Fruit fly (Drosophila melanogaster) whole organism, embryonic: Measurements from ENCODE around the gene CG17010.

ENCODE experiments used
- Abd-B ChIP-seq: fragments of 200-800 bp; sonication (Bioruptor generic); optimal IDR thresholded peaks from 2 replicates; lab custom pipeline; 2018; ENCODE audit warnings: missing biosample characterization, mild to moderate bottlenecking, missing genetic modification characterization, moderate library complexity
- Aef1 ChIP-seq: fragments of 200-800 bp; sonication (Bioruptor generic); IDR thresholded peaks from 3 replicates; pipeline ENCODE4 v1.3.6; 2022; ENCODE audit warnings: missing biosample characterization, missing genetic modification characterization
- B-H2 ChIP-seq: fragments of 200-800 bp; sonication (Bioruptor generic); optimal IDR thresholded peaks from 2 replicates; lab custom pipeline; 2018; ENCODE audit warnings: missing biosample characterization, mild to moderate bottlenecking, missing genetic modification characterization
- CG11696 ChIP-seq: fragments of 200-800 bp; sonication (Bioruptor generic); IDR thresholded peaks from 2 replicates; pipeline ENCODE4 v1.3.6; 2022; ENCODE audit warnings: missing biosample characterization, missing genetic modification characterization
- CG17802 ChIP-seq: fragments of 200-800 bp; sonication (Bioruptor generic); optimal IDR thresholded peaks from 2 replicates; lab custom pipeline; 2018; ENCODE audit warnings: missing biosample characterization, mild to moderate bottlenecking, missing genetic modification characterization, moderate library complexity
- CG18599 ChIP-seq: fragments of 200-800 bp; sonication (Bioruptor generic); optimal IDR thresholded peaks from 3 replicates; lab custom pipeline; 2017; ENCODE audit warnings: missing biosample characterization, missing genetic modification characterization, mild to moderate bottlenecking, moderate library complexity, missing genetic modification reagents
- CG18619 ChIP-seq: fragments of 200-800 bp; sonication (Bioruptor generic); optimal IDR thresholded peaks from 3 replicates; lab custom pipeline; 2017; ENCODE audit warnings: missing biosample characterization, mild to moderate bottlenecking, missing genetic modification characterization
- CG34224 ChIP-seq: fragments of 200-800 bp; sonication (Bioruptor generic); IDR thresholded peaks from 3 replicates; pipeline ENCODE4 v1.3.6; 2022; ENCODE audit warnings: missing biosample characterization, missing genetic modification characterization; ENCODE audit not compliant: partially characterized antibody
- CG4424 ChIP-seq: fragments of 200-800 bp; sonication (Bioruptor generic); optimal IDR thresholded peaks from 3 replicates; lab custom pipeline; 2016; ENCODE audit warnings: missing biosample characterization, missing genetic modification characterization
- CG5953 ChIP-seq: fragments of 200-800 bp; sonication (Bioruptor generic); IDR thresholded peaks from 2 replicates; pipeline ENCODE4 v1.3.6; 2022; ENCODE audit warnings: missing biosample characterization, missing genetic modification characterization
- CG6272 ChIP-seq: fragments of 200-800 bp; sonication (Bioruptor generic); IDR thresholded peaks from 2 replicates; pipeline ENCODE4 v1.3.6; 2022; ENCODE audit warnings: missing biosample characterization, missing genetic modification characterization
- CG6765 ChIP-seq: fragments of 200-800 bp; sonication (Bioruptor generic); optimal IDR thresholded peaks from 3 replicates; lab custom pipeline; 2017; ENCODE audit warnings: missing biosample characterization, mild to moderate bottlenecking, missing genetic modification characterization
- CG6791 ChIP-seq: fragments of 200-800 bp; sonication (Bioruptor generic); IDR thresholded peaks from 3 replicates; pipeline ENCODE4 v1.3.6; 2022; ENCODE audit warnings: missing biosample characterization, missing genetic modification characterization; ENCODE audit not compliant: partially characterized antibody
- CG7271 ChIP-seq: fragments of 200-800 bp; sonication (Bioruptor generic); optimal IDR thresholded peaks from 2 replicates; lab custom pipeline; 2018; ENCODE audit warnings: missing biosample characterization, mild to moderate bottlenecking, missing genetic modification characterization, moderate library complexity
- CG7839 ChIP-seq: fragments of 200-800 bp; sonication (Bioruptor generic); optimal IDR thresholded peaks from 3 replicates; lab custom pipeline; 2018; ENCODE audit warnings: missing biosample characterization, mild to moderate bottlenecking, missing genetic modification characterization, moderate library complexity
- CG8290 ChIP-seq, 3 experiments: fragments of 200-800 bp; sonication (Bioruptor generic); optimal IDR thresholded peaks; 2 replicates each; lab custom pipeline; 2016 to 2019; ENCODE audit warnings: missing biosample characterization in 3 of 3, missing genetic modification characterization in 3 of 3, mild to moderate bottlenecking in 2 of 3, moderate library complexity in 1 of 3
- CG9609 ChIP-seq: fragments of 200-800 bp; sonication (Bioruptor generic); optimal IDR thresholded peaks from 3 replicates; lab custom pipeline; 2016; ENCODE audit warnings: missing biosample characterization, missing genetic modification characterization
- Dip2 ChIP-seq: fragments of 200-800 bp; sonication (Bioruptor generic); IDR thresholded peaks from 2 replicates; pipeline ENCODE4 v1.3.6; 2022; ENCODE audit warnings: missing biosample characterization, missing genetic modification characterization
- Eip74EF ChIP-seq, 2 experiments: fragments of 200-800 bp in 1 of 2; fragments of >200 bp in 1 of 2; sonication (Bioruptor generic) in 1 of 2; optimal IDR thresholded peaks; 2 replicates each; lab custom pipeline; 2017 to 2019; ENCODE audit warnings: missing biosample characterization in 2 of 2, missing genetic modification characterization in 2 of 2, mild to moderate bottlenecking in 1 of 2, moderate library complexity in 1 of 2
- Fer1 ChIP-seq: fragments of 200-800 bp; sonication (Bioruptor generic); optimal IDR thresholded peaks from 2 replicates; lab custom pipeline; 2017; ENCODE audit warnings: missing biosample characterization, mild to moderate bottlenecking, missing genetic modification characterization
- Jarid2 ChIP-seq: fragments of 200-800 bp; sonication (Bioruptor generic); optimal IDR thresholded peaks from 3 replicates; lab custom pipeline; 2017; ENCODE audit warnings: mild to moderate bottlenecking, missing biosample characterization, missing genetic modification reagents, missing genetic modification characterization
- MBD-R2 ChIP-seq: fragments of 200-800 bp; sonication (Bioruptor generic); IDR thresholded peaks from 2 replicates; pipeline ENCODE4 v1.3.6; 2022; ENCODE audit warnings: missing biosample characterization, missing genetic modification characterization
- Med ChIP-seq: fragments of 200-800 bp; sonication (Bioruptor generic); peaks from one replicate; lab custom pipeline; 2016; ENCODE audit warnings: missing biosample characterization, missing genetic modification characterization, mild to moderate bottlenecking, inconsistent platforms, moderate library complexity
- Meics ChIP-seq: fragments of 200-800 bp; sonication (Bioruptor generic); optimal IDR thresholded peaks from 2 replicates; lab custom pipeline; 2017; ENCODE audit warnings: missing biosample characterization, mild to moderate bottlenecking, missing genetic modification characterization
- NK7.1 ChIP-seq: fragments of 200-800 bp; sonication (Bioruptor generic); optimal IDR thresholded peaks from 3 replicates; lab custom pipeline; 2016; ENCODE audit warnings: missing biosample characterization, missing genetic modification characterization
- Optix ChIP-seq: fragments of 200-800 bp; sonication (Bioruptor generic); IDR thresholded peaks from 3 replicates; pipeline ENCODE4 v1.3.6; 2022; ENCODE audit warnings: missing biosample characterization, missing genetic modification characterization
- Tbp ChIP-seq: fragments of >200 bp; optimal IDR thresholded peaks from 2 replicates; lab custom pipeline; 2018; ENCODE audit warnings: missing biosample characterization, missing genetic modification characterization
- Vsx1 ChIP-seq: fragments of 200-800 bp; sonication (Bioruptor generic); optimal IDR thresholded peaks from 2 replicates; lab custom pipeline; 2017; ENCODE audit warnings: missing biosample characterization, mild to moderate bottlenecking, missing genetic modification characterization, missing genetic modification reagents
- Xbp1 ChIP-seq: fragments of 200-800 bp; sonication (Bioruptor generic); optimal IDR thresholded peaks from 3 replicates; lab custom pipeline; 2016; ENCODE audit warnings: missing biosample characterization, mild to moderate bottlenecking, missing genetic modification characterization
- ab ChIP-seq: fragments of 200-800 bp; sonication (Bioruptor generic); optimal IDR thresholded peaks from 2 replicates; lab custom pipeline; 2016; ENCODE audit warnings: missing biosample characterization, missing genetic modification characterization
- bab2 ChIP-seq: fragments of 200-800 bp; sonication (Bioruptor generic); optimal IDR thresholded peaks from 2 replicates; lab custom pipeline; 2016; ENCODE audit warnings: missing biosample characterization, missing genetic modification characterization
- bowl ChIP-seq: fragments of 200-800 bp; sonication (Bioruptor generic); IDR thresholded peaks from 2 replicates; pipeline ENCODE4 v1.3.6; 2022; ENCODE audit warnings: missing biosample characterization, missing genetic modification characterization
- cato ChIP-seq: fragments of 200-800 bp; sonication (Bioruptor generic); optimal IDR thresholded peaks from 2 replicates; lab custom pipeline; 2016; ENCODE audit warnings: missing biosample characterization, missing genetic modification characterization, borderline replicate concordance
- crc ChIP-seq: fragments of 200-800 bp; sonication (Bioruptor generic); optimal IDR thresholded peaks from 2 replicates; lab custom pipeline; 2016; ENCODE audit warnings: missing biosample characterization, missing genetic modification characterization
- croc ChIP-seq: fragments of 200-800 bp; sonication (Bioruptor generic); conservative IDR thresholded peaks from 3 replicates; pipeline ENCODE4 v1.3.6; 2022; ENCODE audit warnings: missing biosample characterization, missing genetic modification characterization
- danr ChIP-seq: fragments of 200-800 bp; sonication (Bioruptor generic); IDR thresholded peaks from 2 replicates; pipeline ENCODE4 v1.3.6; 2022; ENCODE audit warnings: missing biosample characterization, missing genetic modification characterization
- eve ChIP-seq, 2 experiments: fragments of >200 bp; optimal IDR thresholded peaks; 2 replicates each; lab custom pipeline; 2017; ENCODE audit warnings: missing biosample characterization in 2 of 2, missing genetic modification characterization in 2 of 2
- fu2 ChIP-seq: fragments of 200-800 bp; sonication (Bioruptor generic); optimal IDR thresholded peaks from 2 replicates; lab custom pipeline; 2016; ENCODE audit warnings: missing biosample characterization, missing genetic modification characterization
- hth ChIP-seq: fragments of >200 bp; optimal IDR thresholded peaks from 2 replicates; lab custom pipeline; 2017; ENCODE audit warnings: inconsistent platforms
- kay ChIP-seq: fragments of 200-800 bp; sonication (Bioruptor generic); optimal IDR thresholded peaks from 2 replicates; lab custom pipeline; 2016; ENCODE audit warnings: missing biosample characterization, missing genetic modification characterization
- lab ChIP-seq: fragments of 200-800 bp; sonication (Bioruptor generic); optimal IDR thresholded peaks from 3 replicates; lab custom pipeline; 2017; ENCODE audit warnings: missing biosample characterization, missing genetic modification characterization, mild to moderate bottlenecking, moderate library complexity, missing genetic modification reagents
- nau ChIP-seq: fragments of 200-800 bp; sonication (Bioruptor generic); optimal IDR thresholded peaks from 3 replicates; lab custom pipeline; 2017; ENCODE audit warnings: missing biosample characterization, mild to moderate bottlenecking, missing genetic modification characterization, missing genetic modification reagents
- pros ChIP-seq: fragments of 200-800 bp; sonication (Bioruptor generic); optimal IDR thresholded peaks from 3 replicates; lab custom pipeline; 2019; ENCODE audit warnings: missing biosample characterization, mild to moderate bottlenecking, missing genetic modification characterization, moderate library complexity
- run ChIP-seq: fragments of 200-800 bp; sonication (Bioruptor generic); optimal IDR thresholded peaks from 3 replicates; lab custom pipeline; 2018; ENCODE audit warnings: missing biosample characterization, mild to moderate bottlenecking, missing genetic modification characterization
- sc ChIP-seq, 3 experiments: fragments of >200 bp in 2 of 3; fragments of 200-800 bp in 1 of 3; sonication (Bioruptor generic) in 1 of 3; optimal IDR thresholded peaks; 2 replicates in 2 of 3; 3 replicates in 1 of 3; lab custom pipeline; 2017; ENCODE audit warnings: mild to moderate bottlenecking in 1 of 3, missing biosample characterization in 1 of 3, missing genetic modification characterization in 1 of 3, missing genetic modification reagents in 1 of 3
- slbo ChIP-seq: fragments of 200-800 bp; sonication (Bioruptor generic); IDR thresholded peaks from 2 replicates; pipeline ENCODE4 v1.3.6; 2022; ENCODE audit warnings: missing biosample characterization, missing genetic modification characterization
- slou ChIP-seq: fragments of 200-800 bp; sonication (Bioruptor generic); optimal IDR thresholded peaks from 3 replicates; lab custom pipeline; 2016; ENCODE audit warnings: missing biosample characterization, missing genetic modification characterization
- sr ChIP-seq: fragments of 200-800 bp; sonication (Bioruptor generic); IDR thresholded peaks from 3 replicates; pipeline ENCODE4 v1.3.6; 2022; ENCODE audit warnings: missing biosample characterization, missing genetic modification characterization
- zen ChIP-seq: fragments of 200-800 bp; sonication (Bioruptor generic); optimal IDR thresholded peaks from 3 replicates; lab custom pipeline; 2018; ENCODE audit warnings: missing biosample characterization, mild to moderate bottlenecking, missing genetic modification characterization, moderate library complexity
- zfh2 ChIP-seq: fragments of 200-800 bp; sonication (Bioruptor generic); optimal IDR thresholded peaks from 2 replicates; lab custom pipeline; 2016; ENCODE audit warnings: missing biosample characterization, missing genetic modification characterization

Gene CG17010

dm6 chr2L:12371740-12372139 lies 15.5 kb downstream of the CG17010 start (continued):
- TF ChIP-seq crc (GFP tag; lab: Kevin White, UChicago) (peak; percentile 16), eve (GFP tag; optimal IDR thresholded peaks at IDR 0.05; lab: Kevin White, UChicago) (peak in 1 of 2 experiments; percentile 56), NK7.1 (peak; percentile 5), sc (optimal IDR thresholded peaks at IDR 0.05; lab: Kevin White, UChicago) (no peak), sc (GFP tag; optimal IDR thresholded peaks at IDR 0.05; lab: Kevin White, UChicago) (peak; percentile 83), Tbp (no peak), slou (GFP tag; lab: Kevin White, UChicago) (no peak), Med (GFP tag; lab: Kevin White, UChicago) (peak; percentile 89), croc (no peak), CG7839 (peak; percentile 36), lab (GFP tag; lab: Kevin White, UChicago) (peak; percentile 80), CG17802 (tag; lab: Kevin White, UChicago) (peak; percentile 4), CG18599 (peak; percentile 73), Dip2 (GFP tag; lab: Robert Waterston, UW) (no peak), B-H2 (GFP tag; lab: Kevin White, UChicago) (no peak), CG7271 (tag; lab: Kevin White, UChicago) (no peak), cato (no peak)

dm6 chr2L:12372436-12372835 lies 16.2 kb downstream of the CG17010 start:
- TF ChIP-seq Abd-B (GFP tag; lab: Kevin White, UChicago) (no peak), Xbp1 (no peak), pros (GFP tag; lab: Kevin White, UChicago) (no peak), CG6765 (GFP tag; lab: Kevin White, UChicago) (peak; percentile 53), zfh2 (no peak), ab (no peak), CG4424 (GFP tag; lab: Kevin White, UChicago) (no peak), bab2 (GFP tag; lab: Kevin White, UChicago) (peak; percentile 8), CG6791 (no peak), CG5953 (GFP tag; lab: Robert Waterston, UW) (no peak), sr (GFP tag; lab: Robert Waterston, UW) (no peak), zen (tag; lab: Kevin White, UChicago) (no peak), danr (GFP tag; lab: Robert Waterston, UW) (no peak), CG18599 (peak; percentile 73), CG34224 (GFP tag; lab: Robert Waterston, UW) (no peak), MBD-R2 (GFP tag; lab: Robert Waterston, UW) (no peak), Meics (GFP tag; lab: Kevin White, UChicago) (peak; percentile 56), bowl (GFP tag; lab: Robert Waterston, UW) (no peak), slbo (GFP tag; lab: Robert Waterston, UW) (no peak), Vsx1 (peak; percentile 58), CG18619 (GFP tag; lab: Kevin White, UChicago) (peak; percentile 29), Jarid2 (GFP tag; lab: Kevin White, UChicago) (peak; percentile 7), hth (lab: Kevin White, UChicago) (no peak), nau (GFP tag; lab: Kevin White, UChicago) (peak; percentile 59), CG11696 (GFP tag; lab: Robert Waterston, UW) (no peak), Eip74EF (GFP tag; optimal IDR thresholded peaks at IDR 0.05; lab: Kevin White, UChicago) (no peak), run (tag; lab: Kevin White, UChicago) (no peak), Fer1 (peak; percentile 65), CG8290 (GFP tag; optimal IDR thresholded peaks at IDR 0.05; lab: Kevin White, UChicago) (no peak), CG8290 (tag; optimal IDR thresholded peaks at IDR 0.05; lab: Kevin White, UChicago) (peak in 1 of 2 experiments; percentile 56), CG6272 (GFP tag; lab: Robert Waterston, UW) (no peak), Optix (GFP tag; lab: Robert Waterston, UW) (0 out of 3 replicates have a peak, but pooled peaks have one; percentile 14), fu2 (GFP tag; lab: Kevin White, UChicago) (no peak), CG9609 (GFP tag; lab: Kevin White, UChicago) (no peak), Aef1 (GFP tag; lab: Robert Waterston, UW) (no peak), kay (GFP tag; lab: Kevin White, UChicago) (no peak)
